Worm (Caenorhabditis elegans) whole organism, L4 larva: ENCODE results near the gene C06B3.6.

Experiments
- F37D6.2 ChIP-seq: sonication (generic microtip); optimal IDR thresholded peaks from 2 replicates; lab custom pipeline; 2016; ENCODE audit warnings: mild to moderate bottlenecking, missing genetic modification characterization, missing compliant biosample characterization
- F44E2.7 ChIP-seq: fragments of 200-800 bp; sonication (Bioruptor generic); IDR thresholded peaks from 2 replicates; pipeline ENCODE4 v2.1.2; 2022; ENCODE audit warnings: missing genetic modification characterization, missing compliant biosample characterization
- F49E8.2 ChIP-seq: sonication (generic microtip); optimal IDR thresholded peaks from 2 replicates; lab custom pipeline; 2016; ENCODE audit warnings: missing compliant biosample characterization, mild to moderate bottlenecking, missing genetic modification characterization, borderline replicate concordance
- T20F7.1 ChIP-seq: fragments of 200-800 bp; sonication (Bioruptor generic); optimal IDR thresholded peaks from 2 replicates; lab custom pipeline; 2018; ENCODE audit warnings: mild to moderate bottlenecking, missing genetic modification characterization, missing compliant biosample characterization
- T26A8.4 ChIP-seq: fragments of 200-800 bp; sonication (Bioruptor generic); IDR thresholded peaks from 2 replicates; pipeline ENCODE4 v1.3.6; 2022; ENCODE audit warnings: missing genetic modification characterization, missing compliant biosample characterization
- Y48G9A.11 ChIP-seq: fragments of 200-800 bp; sonication (Bioruptor generic); IDR thresholded peaks from 2 replicates; pipeline ENCODE4 v1.3.6; 2022; ENCODE audit warnings: missing genetic modification reagents, missing genetic modification characterization, missing compliant biosample characterization
- Y75B8A.6 ChIP-seq: fragments of 200-800 bp; sonication (Bioruptor generic); IDR thresholded peaks from 2 replicates; pipeline ENCODE4 v1.3.6; 2022; ENCODE audit warnings: missing genetic modification reagents, missing genetic modification characterization, missing compliant biosample characterization
- aha-1 ChIP-seq: fragments of 150-350 bp; peaks from one replicate; lab custom pipeline; 2014; ENCODE audit warnings: missing biosample characterization, missing genetic modification characterization
- aly-2 ChIP-seq: sonication (generic microtip); optimal IDR thresholded peaks from 2 replicates; lab custom pipeline; 2018; ENCODE audit warnings: missing biosample characterization, missing genetic modification characterization
- attf-4 ChIP-seq: sonication (generic microtip); optimal IDR thresholded peaks from 3 replicates; lab custom pipeline; 2017; ENCODE audit warnings: missing biosample characterization, missing genetic modification characterization
- ceh-20 ChIP-seq: fragments of 200-800 bp; sonication (Bioruptor generic); IDR thresholded peaks from 2 replicates; pipeline ENCODE4 v1.3.6; 2022; ENCODE audit warnings: missing genetic modification reagents, missing genetic modification characterization, missing compliant biosample characterization
- ceh-28 ChIP-seq: fragments of 150-350 bp; optimal IDR thresholded peaks from 2 replicates; lab custom pipeline; 2014; ENCODE audit warnings: missing biosample characterization, missing genetic modification reagents, missing genetic modification characterization
- ceh-32 ChIP-seq: sonication (generic microtip); optimal IDR thresholded peaks from 2 replicates; lab custom pipeline; 2016; ENCODE audit warnings: mild to moderate bottlenecking, missing genetic modification characterization, missing compliant biosample characterization; ENCODE audit not compliant: poor library complexity
- ceh-44 ChIP-seq: fragments of 200-800 bp; sonication (Bioruptor generic); IDR thresholded peaks from 2 replicates; pipeline ENCODE4 v1.3.6; 2022; ENCODE audit warnings: missing genetic modification reagents, missing genetic modification characterization, missing compliant biosample characterization
- cey-2 ChIP-seq: sonication (generic microtip); optimal IDR thresholded peaks from 3 replicates; lab custom pipeline; 2017; ENCODE audit warnings: missing genetic modification characterization, mild to moderate bottlenecking, missing compliant biosample characterization, antibody characterized with exemption, borderline replicate concordance; ENCODE audit not compliant: insufficient read depth
- ctbp-1 ChIP-seq: fragments of 200-800 bp; sonication (Bioruptor generic); IDR thresholded peaks from 2 replicates; pipeline ENCODE4 v1.3.6; 2022; ENCODE audit warnings: missing genetic modification reagents, missing genetic modification characterization, missing compliant biosample characterization
- daf-16 ChIP-seq, 3 experiments: sonication (generic microtip); optimal IDR thresholded peaks; 2 replicates each; lab custom pipeline; 2016 to 2017; ENCODE audit warnings: missing genetic modification characterization in 3 of 3, missing genetic modification reagents in 3 of 3, mild to moderate bottlenecking in 2 of 3, missing compliant biosample characterization in 2 of 3, missing biosample characterization in 1 of 3, moderate library complexity in 1 of 3
- daf-19 ChIP-seq: fragments of 200-800 bp; sonication (Bioruptor generic); conservative IDR thresholded peaks from 2 replicates; pipeline ENCODE4 v1.3.6; 2022; ENCODE audit warnings: missing genetic modification characterization, missing compliant biosample characterization
- daf-8 ChIP-seq: fragments of 200-800 bp; sonication (Bioruptor generic); IDR thresholded peaks from 2 replicates; pipeline ENCODE4 v1.3.6; 2022; ENCODE audit warnings: missing genetic modification characterization, missing compliant biosample characterization
- dmd-6 ChIP-seq: fragments of 200-800 bp; sonication (Bioruptor generic); IDR thresholded peaks from 2 replicates; pipeline ENCODE4 v1.3.6; 2022; ENCODE audit warnings: missing genetic modification reagents, missing genetic modification characterization, missing compliant biosample characterization
- dmd-8 ChIP-seq: fragments of 200-800 bp; sonication (Bioruptor generic); IDR thresholded peaks from 2 replicates; pipeline ENCODE4 v1.3.6; 2022; ENCODE audit warnings: missing genetic modification characterization, missing compliant biosample characterization
- egl-27 ChIP-seq: sonication (generic microtip); optimal IDR thresholded peaks from 3 replicates; lab custom pipeline; 2017; ENCODE audit warnings: missing biosample characterization, missing genetic modification reagents, missing genetic modification characterization
- hif-1 ChIP-seq, 2 experiments: sonication (generic microtip); optimal IDR thresholded peaks; 2 replicates each; lab custom pipeline; 2016 to 2017; ENCODE audit warnings: missing compliant biosample characterization in 2 of 2, missing genetic modification characterization in 2 of 2, missing genetic modification reagents in 2 of 2, missing genotype in 2 of 2, mild to moderate bottlenecking in 1 of 2
- hlh-11 ChIP-seq: fragments of 200-800 bp; sonication (Bioruptor generic); optimal IDR thresholded peaks from 2 replicates; lab custom pipeline; 2018; ENCODE audit warnings: mild to moderate bottlenecking, missing genetic modification characterization, missing compliant biosample characterization
- lin-1 ChIP-seq: fragments of 200-800 bp; sonication (Bioruptor generic); IDR thresholded peaks from 2 replicates; pipeline ENCODE4 v1.3.6; 2022; ENCODE audit warnings: missing genetic modification reagents, missing genetic modification characterization, missing compliant biosample characterization
- lin-29 ChIP-seq: fragments of 200-800 bp; sonication (Bioruptor generic); IDR thresholded peaks from 2 replicates; pipeline ENCODE4 v1.3.6; 2022; ENCODE audit warnings: missing genetic modification reagents, missing genetic modification characterization, missing compliant biosample characterization
- madf-9 ChIP-seq: fragments of 200-800 bp; sonication (Bioruptor generic); conservative IDR thresholded peaks from 2 replicates; pipeline ENCODE4 v1.3.6; 2022; ENCODE audit warnings: missing genetic modification reagents, missing genetic modification characterization, missing compliant biosample characterization
- mdt-29 ChIP-seq: fragments of 200-800 bp; sonication (Bioruptor generic); IDR thresholded peaks from 2 replicates; pipeline ENCODE4 v1.3.6; 2022; ENCODE audit warnings: missing genetic modification reagents, missing genetic modification characterization, missing compliant biosample characterization
- mep-1 ChIP-seq: fragments of 150-350 bp; sonication (generic microtip); optimal IDR thresholded peaks from 3 replicates; lab custom pipeline; 2014; ENCODE audit warnings: missing biosample characterization, missing genetic modification characterization
- mes-2 ChIP-seq: sonication (generic microtip); optimal IDR thresholded peaks from 2 replicates; lab custom pipeline; 2016; ENCODE audit warnings: missing genotype, mild to moderate bottlenecking, missing genetic modification characterization, missing compliant biosample characterization; ENCODE audit not compliant: poor library complexity, severe bottlenecking
- mxl-2 ChIP-seq: fragments of 200-800 bp; sonication (Bioruptor generic); conservative IDR thresholded peaks from 2 replicates; pipeline ENCODE4 v1.3.6; 2022; ENCODE audit warnings: missing genetic modification reagents, missing genetic modification characterization, missing compliant biosample characterization
- mxl-3 ChIP-seq: fragments of 200-800 bp; sonication (Bioruptor generic); optimal IDR thresholded peaks from 2 replicates; lab custom pipeline; 2018; ENCODE audit warnings: mild to moderate bottlenecking, missing genetic modification characterization, missing compliant biosample characterization
- nhr-6 ChIP-seq: fragments of 150-350 bp; optimal IDR thresholded peaks from 2 replicates; lab custom pipeline; 2014; ENCODE audit warnings: missing biosample characterization, missing genetic modification characterization
- php-3 ChIP-seq: fragments of 200-800 bp; sonication (Bioruptor generic); IDR thresholded peaks from 2 replicates; pipeline ENCODE4 v1.3.6; 2022; ENCODE audit warnings: missing genetic modification reagents, missing genetic modification characterization, missing compliant biosample characterization
- sdz-12 ChIP-seq: fragments of 200-800 bp; sonication (Bioruptor generic); optimal IDR thresholded peaks from 2 replicates; lab custom pipeline; 2018; ENCODE audit warnings: mild to moderate bottlenecking, missing genetic modification characterization, missing compliant biosample characterization
- set-16 ChIP-seq: fragments of 200-800 bp; sonication (Bioruptor generic); IDR thresholded peaks from 2 replicates; pipeline ENCODE4 v1.3.6; 2022; ENCODE audit warnings: missing genetic modification reagents, missing genetic modification characterization, missing compliant biosample characterization
- snpc-1.2 ChIP-seq: fragments of 200-800 bp; sonication (Bioruptor generic); IDR thresholded peaks from 2 replicates; pipeline ENCODE4 v1.3.6; 2022; ENCODE audit warnings: missing genetic modification reagents, missing genetic modification characterization, missing compliant biosample characterization
- snpc-4 ChIP-seq: fragments of 150-350 bp; optimal IDR thresholded peaks from 2 replicates; lab custom pipeline; 2014; ENCODE audit warnings: missing biosample characterization, missing genetic modification characterization
- spr-3 ChIP-seq: fragments of 200-800 bp; sonication (Bioruptor generic); optimal IDR thresholded peaks from 2 replicates; lab custom pipeline; 2018; ENCODE audit warnings: mild to moderate bottlenecking, missing genetic modification characterization, missing compliant biosample characterization
- zfp-2 ChIP-seq: sonication (generic microtip); optimal IDR thresholded peaks from 2 replicates; lab custom pipeline; 2016; ENCODE audit warnings: mild to moderate bottlenecking, missing genetic modification characterization, missing compliant biosample characterization
- zfp-3 ChIP-seq: fragments of 200-800 bp; sonication (Bioruptor generic); conservative IDR thresholded peaks from 2 replicates; pipeline ENCODE4 v1.3.6; 2022; ENCODE audit warnings: missing genetic modification reagents, missing genetic modification characterization, missing compliant biosample characterization
- zip-11 ChIP-seq: fragments of 200-800 bp; sonication (Bioruptor generic); IDR thresholded peaks from 2 replicates; pipeline ENCODE4 v1.3.6; 2022; ENCODE audit warnings: missing genetic modification characterization, missing compliant biosample characterization
- zip-2 ChIP-seq: fragments of 150-350 bp; optimal IDR thresholded peaks from 2 replicates; lab custom pipeline; 2014; ENCODE audit warnings: missing biosample characterization, missing genetic modification characterization

Gene C06B3.6

ce11 chrV:13909400-13909799 is 633 bp upstream of the C06B3.6 start, which contains the start of gene C06B3.7 (continued):
- TF ChIP-seq snpc-1.2 (GFP tag; lab: Robert Waterston, UW) = no peak
- no peak for TF ChIP-seq F49E8.2 (tag; lab: Kevin White, UChicago)
- TF ChIP-seq, all 104 proteins: peak for 36

ce11 chrV:13908120-13908915 is 449 bp downstream of the C06B3.6 start:
- TF ChIP-seq daf-16 (GFP tag; optimal IDR thresholded peaks at IDR 0.05; lab: Kevin White, UChicago) = no peak
- peak; percentile 3 for TF ChIP-seq daf-16 (tag; optimal IDR thresholded peaks at IDR 0.05; lab: Kevin White, UChicago)
- 0 out of 2 replicates have a peak, but pooled peaks have one; percentile 24 for TF ChIP-seq Y48G9A.11 (GFP tag; lab: Robert Waterston, UW)
- 0 out of 2 replicates have a peak, but pooled peaks have one; percentile 6 for TF ChIP-seq snpc-1.2 (GFP tag; lab: Robert Waterston, UW)
- peak; percentile 29 for TF ChIP-seq mes-2 (tag; lab: Kevin White, UChicago)
- peak; percentile 7 for TF ChIP-seq T26A8.4 (GFP tag; lab: Robert Waterston, UW)
- no peak for TF ChIP-seq php-3 (GFP tag; lab: Robert Waterston, UW)
- TF ChIP-seq daf-8 (GFP tag; lab: Robert Waterston, UW) = no peak
- TF ChIP-seq aha-1 (tag; lab: Kevin White, UChicago) = peak; percentile 72
- peak; percentile 60 for TF ChIP-seq sdz-12 (GFP tag; lab: Kevin White, UChicago)
- TF ChIP-seq lin-1 = 0 out of 2 replicates have a peak, but pooled peaks have one; percentile 6
- TF ChIP-seq T20F7.1 = peak; percentile 31
- TF ChIP-seq mxl-3 (GFP tag; lab: Kevin White, UChicago) = no peak
- no peak for TF ChIP-seq madf-9
- TF ChIP-seq hif-1 (tag; optimal IDR thresholded peaks at IDR 0.05; lab: Kevin White, UChicago) = peak in 1 of 2 experiments; percentile 18
- TF ChIP-seq, all 104 proteins: peak for 10

- TF ChIP-seq snpc-4 (tag; lab: Kevin White, UChicago) = no peak
- TF ChIP-seq daf-16 (GFP tag; optimal IDR thresholded peaks at IDR 0.05; lab: Kevin White, UChicago) = peak in 1 of 2 experiments; percentile 1
- peak; percentile 18 for TF ChIP-seq daf-16 (tag; optimal IDR thresholded peaks at IDR 0.05; lab: Kevin White, UChicago)
- no peak for TF ChIP-seq daf-19
- peak; percentile 69 for TF ChIP-seq dmd-8 (GFP tag; lab: Robert Waterston, UW)
- TF ChIP-seq ceh-20 (GFP tag; lab: Robert Waterston, UW) = no peak
- TF ChIP-seq mxl-2 (GFP tag; lab: Robert Waterston, UW) = no peak
- TF ChIP-seq mep-1 = peak; percentile 94
- TF ChIP-seq mdt-29 (GFP tag; lab: Robert Waterston, UW) = peak; percentile 69; the same call in 1 of the 2 replicates
- no peak for TF ChIP-seq zip-2
- TF ChIP-seq egl-27 = no peak
- no peak for TF ChIP-seq set-16 (GFP tag; lab: Robert Waterston, UW)
- TF ChIP-seq lin-29 (GFP tag; lab: Robert Waterston, UW) = no peak
- no peak for TF ChIP-seq cey-2 (tag; lab: Kevin White, UChicago)
- TF ChIP-seq F44E2.7 (GFP tag; lab: Robert Waterston, UW) = no peak
- peak; percentile 32 for TF ChIP-seq spr-3 (GFP tag; lab: Kevin White, UChicago)
- TF ChIP-seq F49E8.2 (tag; lab: Kevin White, UChicago) = no peak
- TF ChIP-seq F37D6.2 (tag; lab: Kevin White, UChicago) = no peak
- no peak; the same call in 1 of the 2 replicates for TF ChIP-seq ctbp-1 (GFP tag; lab: Robert Waterston, UW)
- no peak for TF ChIP-seq nhr-6 (tag; lab: Kevin White, UChicago)
- TF ChIP-seq ceh-28 (tag; lab: Kevin White, UChicago) = no peak
- peak; percentile 98 for TF ChIP-seq zfp-3 (GFP tag; lab: Robert Waterston, UW)
- no peak for TF ChIP-seq ceh-44 (GFP tag; lab: Robert Waterston, UW)
- no peak for TF ChIP-seq attf-4 (tag; lab: Kevin White, UChicago)
- no peak for TF ChIP-seq ceh-32 (tag; lab: Kevin White, UChicago)
- TF ChIP-seq Y75B8A.6 (GFP tag; lab: Robert Waterston, UW) = peak; percentile 85
- TF ChIP-seq aly-2 (tag; lab: Kevin White, UChicago) = no peak
- TF ChIP-seq zip-11 (GFP tag; lab: Robert Waterston, UW) = no peak
- TF ChIP-seq hlh-11 (tag; lab: Kevin White, UChicago) = peak; percentile 70
- peak; percentile 13 for TF ChIP-seq sdz-12 (GFP tag; lab: Kevin White, UChicago)
- TF ChIP-seq zfp-2 (tag; lab: Kevin White, UChicago) = no peak
- TF ChIP-seq dmd-6 = peak; percentile 56
- no peak for TF ChIP-seq php-3 (GFP tag; lab: Robert Waterston, UW)
Measured at ce11 chrV:13907557-13908104, 1.1 kb downstream of the C06B3.6 start.
